Fruit fly (Drosophila melanogaster) Kc167 (cell line): Measurements from ENCODE around the gene Ost48.

ENCODE experiments used
- Sin3A ChIP-seq: fragments of >200 bp; optimal IDR thresholded peaks from 2 replicates; lab custom pipeline; 2018; ENCODE audit warnings: missing external identifiers
- h ChIP-seq: fragments of >200 bp; optimal IDR thresholded peaks from 3 replicates; lab custom pipeline; 2018; ENCODE audit warnings: missing external identifiers
- psq ChIP-seq: fragments of >200 bp; optimal IDR thresholded peaks from 2 replicates; lab custom pipeline; 2017; ENCODE audit warnings: missing external identifiers
- ttk ChIP-seq: sonication (Bioruptor generic); optimal IDR thresholded peaks from 2 replicates; lab custom pipeline; 2017; ENCODE audit warnings: missing external identifiers

DNA sequence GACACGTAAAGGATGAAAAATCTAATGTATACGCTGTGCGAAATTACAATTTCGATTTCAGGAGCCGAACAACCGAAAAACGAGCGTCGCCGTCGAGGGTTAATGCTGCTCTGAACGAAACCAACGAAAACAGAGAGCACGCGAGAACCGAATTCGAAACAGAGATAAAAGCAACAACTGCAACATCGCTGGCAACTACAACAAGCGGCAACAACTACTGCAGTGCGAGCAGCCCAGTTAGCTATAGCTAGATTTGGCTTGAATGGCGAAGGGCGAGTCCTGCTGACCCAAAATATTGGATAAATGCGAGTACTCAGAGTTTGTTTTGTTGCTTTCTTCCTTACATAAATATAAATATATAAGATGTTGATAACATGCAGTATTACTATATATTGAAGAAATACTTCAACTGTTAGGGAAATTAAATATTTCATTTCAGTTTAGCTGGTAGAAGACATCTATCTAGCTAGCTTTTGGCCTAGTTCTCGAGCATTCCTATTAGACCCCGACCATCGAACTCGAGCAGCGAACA, 23.3 kb downstream of the Ost48 start, which contains the start of gene fend:
- no peak for TF ChIP-seq h (lab: Kevin White, UChicago)
- TF ChIP-seq Sin3A (lab: Kevin White, UChicago): no peak
- no peak for TF ChIP-seq psq
- no peak for TF ChIP-seq ttk (lab: Kevin White, UChicago)
